Worm (Caenorhabditis elegans): Measurements from ENCODE around the gene srg-5.

DNA sequence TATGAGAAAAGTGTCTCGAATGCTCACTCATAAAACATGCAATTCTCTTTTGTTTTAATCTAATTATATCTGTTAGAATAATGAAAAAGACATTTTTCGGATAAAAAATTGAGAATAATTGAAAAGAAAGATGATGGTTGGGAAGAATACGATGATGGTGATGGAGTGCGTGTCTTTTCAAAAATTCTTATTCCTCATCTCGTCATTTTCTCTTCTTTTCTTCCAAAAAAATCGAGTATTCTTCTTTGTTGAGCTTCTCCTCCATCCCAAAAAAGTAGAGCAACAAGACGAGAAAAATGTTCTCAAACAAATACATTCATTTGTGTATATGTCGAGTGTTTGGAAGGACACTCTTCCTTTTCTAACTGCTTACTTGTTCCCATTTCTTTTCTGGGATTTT lies 33.3 kb upstream of the srg-5 start:
- TF ChIP-seq nfya-1 (tag; optimal IDR thresholded peaks at IDR 0.05) (no peak), fkh-10 (GFP tag; optimal IDR thresholded peaks at IDR 0.05) (no peak), ama-1 (optimal IDR thresholded peaks at IDR 0.05) (no peak), unc-86 (tag; optimal IDR thresholded peaks at IDR 0.05) (no peak), nhr-11 (tag; optimal IDR thresholded peaks at IDR 0.05) (no peak), dmd-4 (tag; optimal IDR thresholded peaks at IDR 0.05; ENCODE audit: borderline replicate concordance) (no peak)
